Fruit fly (Drosophila melanogaster): ENCODE measurements around the gene CG13358.

The CG13358 gene

dm6 chrX:841941-842340 is 37.2 kb upstream of the CG13358 start (continued):
- TF ChIP-seq mld (GFP tag; IDR thresholded peaks at IDR 0.05; ENCODE audit: partially characterized antibody), result no peak
- no peak for TF ChIP-seq BEAF-32 (GFP tag; optimal IDR thresholded peaks at IDR 0.05)
- TF ChIP-seq h (optimal IDR thresholded peaks at IDR 0.05), result no peak
- TF ChIP-seq CG18764 (GFP tag; optimal IDR thresholded peaks at IDR 0.05), result no peak
- peak; percentile 27 for TF ChIP-seq ATbp (GFP tag; optimal IDR thresholded peaks at IDR 0.05)
- peak; percentile 2 for TF ChIP-seq CG17385 (GFP tag; optimal IDR thresholded peaks at IDR 0.05)
- no peak for TF ChIP-seq CG6689 (GFP tag; IDR thresholded peaks at IDR 0.05)
- peak; percentile 35 for TF ChIP-seq CG2678 (tag; optimal IDR thresholded peaks at IDR 0.05)
- no peak for TF ChIP-seq chinmo (GFP tag; IDR thresholded peaks at IDR 0.05; ENCODE audit: partially characterized antibody)
- TF ChIP-seq nerfin-2 (GFP tag; IDR thresholded peaks at IDR 0.05; ENCODE audit: partially characterized antibody), result no peak
- TF ChIP-seq tna (GFP tag; IDR thresholded peaks at IDR 0.05; ENCODE audit: partially characterized antibody), result no peak
- no peak for TF ChIP-seq CG6175 (GFP tag; IDR thresholded peaks at IDR 0.05)
- no peak for TF ChIP-seq ftz-f1 (GFP tag; optimal IDR thresholded peaks at IDR 0.05)
- no peak for TF ChIP-seq al (GFP tag; IDR thresholded peaks at IDR 0.05)
- no peak for TF ChIP-seq sens (GFP tag)
- peak; percentile 18 for TF ChIP-seq Fer1 (GFP tag; optimal IDR thresholded peaks at IDR 0.05)
- no peak for TF ChIP-seq E2f1 (GFP tag; IDR thresholded peaks at IDR 0.05)
- TF ChIP-seq Blimp-1 (GFP tag; optimal IDR thresholded peaks at IDR 0.05), result peak; percentile 19
- TF ChIP-seq mam (GFP tag; optimal IDR thresholded peaks at IDR 0.05), result no peak
- TF ChIP-seq CG3726 (GFP tag; IDR thresholded peaks at IDR 0.05), result no peak
- TF ChIP-seq tap (tag; optimal IDR thresholded peaks at IDR 0.05), result no peak
- TF ChIP-seq pita (GFP tag; optimal IDR thresholded peaks at IDR 0.05), result no peak
- TF ChIP-seq grn (GFP tag; optimal IDR thresholded peaks at IDR 0.05), result no peak
- no peak for TF ChIP-seq Vsx1 (GFP tag; optimal IDR thresholded peaks at IDR 0.05)
- no peak for TF ChIP-seq aop (GFP tag; IDR thresholded peaks at IDR 0.05)
- no peak for TF ChIP-seq Lim3 (GFP tag; IDR thresholded peaks at IDR 0.05)
- no peak for TF ChIP-seq kni (GFP tag; optimal IDR thresholded peaks at IDR 0.05)
- no peak for TF ChIP-seq pho (GFP tag; optimal IDR thresholded peaks at IDR 0.05)
- TF ChIP-seq Hmr (GFP tag; optimal IDR thresholded peaks at IDR 0.05), result no peak
- no peak for TF ChIP-seq schlank (tag; optimal IDR thresholded peaks at IDR 0.05)
- TF ChIP-seq CG7745 (tag; optimal IDR thresholded peaks at IDR 0.05), result no peak
- no peak for TF ChIP-seq CG43689 (GFP tag; IDR thresholded peaks at IDR 0.05)
- TF ChIP-seq slbo (GFP tag; IDR thresholded peaks at IDR 0.05), result peak; percentile 35; the same call in 1 of the 2 replicates
- no peak for TF ChIP-seq insv (GFP tag; optimal IDR thresholded peaks at IDR 0.05)
- no peak for TF ChIP-seq CG4730 (GFP tag; IDR thresholded peaks at IDR 0.05)
- no peak for TF ChIP-seq YL-1 (GFP tag; optimal IDR thresholded peaks at IDR 0.05)
- TF ChIP-seq CG18619 (GFP tag; optimal IDR thresholded peaks at IDR 0.05), result no peak
- TF ChIP-seq vnd (GFP tag; IDR thresholded peaks at IDR 0.05; ENCODE audit: partially characterized antibody), result no peak
- TF ChIP-seq Meics (GFP tag; optimal IDR thresholded peaks at IDR 0.05), result no peak
- no peak for TF ChIP-seq CG12391 (tag; optimal IDR thresholded peaks at IDR 0.05)
- no peak for TF ChIP-seq gt (GFP tag; IDR thresholded peaks at IDR 0.05)
- no peak for TF ChIP-seq CG13287 (GFP tag; IDR thresholded peaks at IDR 0.05; ENCODE audit: partially characterized antibody)
- no peak for TF ChIP-seq fd64A (GFP tag; optimal IDR thresholded peaks at IDR 0.05)
- no peak for TF ChIP-seq CG9437 (GFP tag; optimal IDR thresholded peaks at IDR 0.05)
- no peak for TF ChIP-seq CG1602 (GFP tag; optimal IDR thresholded peaks at IDR 0.05)
- TF ChIP-seq CG3065 (GFP tag; optimal IDR thresholded peaks at IDR 0.05), result no peak
- TF ChIP-seq Six4 (GFP tag; optimal IDR thresholded peaks at IDR 0.05), result no peak
- no peak for TF ChIP-seq lilli (GFP tag; optimal IDR thresholded peaks at IDR 0.05)
- TF ChIP-seq Hr39 (optimal IDR thresholded peaks at IDR 0.05), result no peak
- TF ChIP-seq ci (GFP tag; IDR thresholded peaks at IDR 0.05), result peak; percentile 52; the same call in 2 of the 3 replicates
- TF ChIP-seq Sin3A (optimal IDR thresholded peaks at IDR 0.05), result no peak
- no peak for TF ChIP-seq Dfd (GFP tag; optimal IDR thresholded peaks at IDR 0.05)
- peak; percentile 21 for TF ChIP-seq CG13424 (tag; optimal IDR thresholded peaks at IDR 0.05)

Measured in whole organism, embryonic.